Fruit fly (Drosophila melanogaster) whole organism, embryonic: ENCODE data around the gene CG7506.

Source experiments
- Atf-2 ChIP-seq: fragments of 200-800 bp; sonication (Bioruptor generic); optimal IDR thresholded peaks from 2 replicates; lab custom pipeline; 2016; ENCODE audit warnings: missing biosample characterization, missing genetic modification characterization
- Awh ChIP-seq: fragments of 200-800 bp; sonication (Bioruptor generic); IDR thresholded peaks from 2 replicates; pipeline ENCODE4, ENCODE4 v1.3.6; 2022; ENCODE audit warnings: missing biosample characterization, missing genetic modification characterization
- B-H1 ChIP-seq: fragments of 200-800 bp; sonication (Bioruptor generic); IDR thresholded peaks from 3 replicates; pipeline ENCODE4 v1.3.6; 2022; ENCODE audit warnings: missing biosample characterization, missing genetic modification characterization
- B-H2 ChIP-seq: fragments of 200-800 bp; sonication (Bioruptor generic); optimal IDR thresholded peaks from 2 replicates; lab custom pipeline; 2018; ENCODE audit warnings: missing biosample characterization, mild to moderate bottlenecking, missing genetic modification characterization
- CG10321 ChIP-seq: fragments of 200-800 bp; sonication (Bioruptor generic); IDR thresholded peaks from 2 replicates; pipeline ENCODE4 v1.3.6; 2022; ENCODE audit warnings: missing biosample characterization, missing genetic modification characterization
- CG10654 ChIP-seq: fragments of 200-800 bp; sonication (Bioruptor generic); optimal IDR thresholded peaks from 2 replicates; lab custom pipeline; 2016; ENCODE audit warnings: missing biosample characterization, missing genetic modification characterization
- CG11504 ChIP-seq: fragments of 200-800 bp; sonication (Bioruptor generic); optimal IDR thresholded peaks from 3 replicates; lab custom pipeline; 2019; ENCODE audit warnings: missing biosample characterization, mild to moderate bottlenecking, missing genetic modification characterization, moderate library complexity
- CG14014 ChIP-seq: fragments of 200-800 bp; sonication (Bioruptor generic); IDR thresholded peaks from 2 replicates; pipeline ENCODE4 v1.3.6; 2022; ENCODE audit warnings: missing biosample characterization, missing genetic modification characterization
- CG16779 ChIP-seq: fragments of 200-800 bp; sonication (Bioruptor generic); IDR thresholded peaks from 2 replicates; pipeline ENCODE4 v1.3.6; 2022; ENCODE audit warnings: missing biosample characterization, missing genetic modification characterization
- CG17612 ChIP-seq: fragments of 200-800 bp; sonication (Bioruptor generic); IDR thresholded peaks from 2 replicates; pipeline ENCODE4 v1.3.6; 2022; ENCODE audit warnings: missing biosample characterization, missing genetic modification characterization
- CG2678 ChIP-seq: fragments of 200-800 bp; sonication (Bioruptor generic); optimal IDR thresholded peaks from 3 replicates; lab custom pipeline; 2019; ENCODE audit warnings: missing biosample characterization, mild to moderate bottlenecking, missing genetic modification characterization, moderate library complexity
- CG2712 ChIP-seq: fragments of 200-800 bp; optimal IDR thresholded peaks from 3 replicates; lab custom pipeline; 2019; ENCODE audit warnings: missing biosample characterization, mild to moderate bottlenecking, missing genetic modification characterization, moderate library complexity
- CG30403 ChIP-seq: fragments of 200-800 bp; sonication (Bioruptor generic); optimal IDR thresholded peaks from 3 replicates; lab custom pipeline; 2016; ENCODE audit warnings: missing biosample characterization, missing genetic modification characterization
- CG31441 ChIP-seq: fragments of 200-800 bp; sonication (Bioruptor generic); IDR thresholded peaks from 2 replicates; pipeline ENCODE4 v1.3.6; 2022; ENCODE audit warnings: missing biosample characterization, missing genetic modification characterization
- CG3281 ChIP-seq: fragments of 200-800 bp; sonication (Bioruptor generic); optimal IDR thresholded peaks from 3 replicates; lab custom pipeline; 2017; ENCODE audit warnings: missing biosample characterization, mild to moderate bottlenecking, missing genetic modification characterization
- CG4854 ChIP-seq: fragments of 200-800 bp; sonication (Bioruptor generic); optimal IDR thresholded peaks from 2 replicates; lab custom pipeline; 2016; ENCODE audit warnings: missing biosample characterization, missing genetic modification characterization, inconsistent platforms
- CG5245 ChIP-seq: fragments of 200-800 bp; sonication (Bioruptor generic); optimal IDR thresholded peaks from 3 replicates; lab custom pipeline; 2016; ENCODE audit warnings: missing biosample characterization, missing genetic modification characterization
- CG7786 ChIP-seq: fragments of 200-800 bp; sonication (Bioruptor generic); optimal IDR thresholded peaks from 2 replicates; lab custom pipeline; 2016; ENCODE audit warnings: missing biosample characterization, missing genetic modification characterization
- CG8281 ChIP-seq: fragments of 200-800 bp; sonication (Bioruptor generic); optimal IDR thresholded peaks from 2 replicates; lab custom pipeline; 2018; ENCODE audit warnings: missing biosample characterization, mild to moderate bottlenecking, missing genetic modification characterization, moderate library complexity
- CTCF ChIP-seq: fragments of 200-800 bp; sonication (Bioruptor generic); optimal IDR thresholded peaks from 2 replicates; lab custom pipeline; 2017; ENCODE audit warnings: missing biosample characterization, mild to moderate bottlenecking, missing genetic modification characterization, moderate library complexity
- E2f2 ChIP-seq: fragments of 200-800 bp; sonication (Bioruptor generic); IDR thresholded peaks from 2 replicates; pipeline ENCODE4 v1.3.6; 2022; ENCODE audit warnings: missing biosample characterization, missing genetic modification characterization
- ERR ChIP-seq: fragments of 200-800 bp; sonication (Bioruptor generic); optimal IDR thresholded peaks from 2 replicates; lab custom pipeline; 2016; ENCODE audit warnings: missing biosample characterization, missing genetic modification characterization
- Hand ChIP-seq: fragments of 200-800 bp; sonication (Bioruptor generic); optimal IDR thresholded peaks from 2 replicates; lab custom pipeline; 2017; ENCODE audit warnings: mild to moderate bottlenecking, missing biosample characterization, missing genetic modification reagents, missing genetic modification characterization
- Hr51 ChIP-seq, 2 experiments: fragments of 200-800 bp; sonication (Bioruptor generic); optimal IDR thresholded peaks; 2 replicates in 1 of 2; 3 replicates in 1 of 2; lab custom pipeline; 2016 to 2018; ENCODE audit warnings: missing biosample characterization in 2 of 2, missing genetic modification characterization in 2 of 2, mild to moderate bottlenecking in 1 of 2, moderate library complexity in 1 of 2
- Nf-YC ChIP-seq: fragments of 200-800 bp; optimal IDR thresholded peaks from 3 replicates; lab custom pipeline; 2019; ENCODE audit warnings: missing biosample characterization, mild to moderate bottlenecking, missing genetic modification characterization, moderate library complexity
- Ptx1 ChIP-seq: fragments of 200-800 bp; sonication (Bioruptor generic); IDR thresholded peaks from 2 replicates; pipeline ENCODE4 v1.3.6; 2022; ENCODE audit warnings: missing biosample characterization, missing genetic modification characterization
- Six4 ChIP-seq: fragments of 200-800 bp; sonication (Bioruptor generic); optimal IDR thresholded peaks from 2 replicates; lab custom pipeline; 2016; ENCODE audit warnings: missing biosample characterization, missing genetic modification characterization
- Sox102F ChIP-seq: fragments of 200-800 bp; sonication (Bioruptor generic); optimal IDR thresholded peaks from 2 replicates; lab custom pipeline; 2018; ENCODE audit warnings: missing biosample characterization, mild to moderate bottlenecking, missing genetic modification characterization, moderate library complexity
- Stat92E ChIP-seq, 3 experiments: fragments of >200 bp in 2 of 3; fragments of 200-800 bp in 1 of 3; sonication (Bioruptor generic) in 1 of 3; optimal IDR thresholded peaks; 2 replicates each; lab custom pipeline; 2017 to 2019; ENCODE audit warnings: missing biosample characterization in 3 of 3, missing genetic modification characterization in 3 of 3, mild to moderate bottlenecking in 1 of 3, moderate library complexity in 1 of 3
- Tbp ChIP-seq: fragments of >200 bp; optimal IDR thresholded peaks from 2 replicates; lab custom pipeline; 2018; ENCODE audit warnings: missing biosample characterization, missing genetic modification characterization
- az2 ChIP-seq: fragments of 200-800 bp; sonication (Bioruptor generic); optimal IDR thresholded peaks from 3 replicates; lab custom pipeline; 2016; ENCODE audit warnings: missing biosample characterization, missing genetic modification characterization
- cas ChIP-seq: fragments of 200-800 bp; sonication (Bioruptor generic); IDR thresholded peaks from 2 replicates; pipeline ENCODE4 v1.3.6; 2022; ENCODE audit warnings: missing biosample characterization, missing genetic modification characterization
- cato ChIP-seq: fragments of 200-800 bp; sonication (Bioruptor generic); optimal IDR thresholded peaks from 2 replicates; lab custom pipeline; 2016; ENCODE audit warnings: missing biosample characterization, missing genetic modification characterization, borderline replicate concordance
- chm ChIP-seq: fragments of 200-800 bp; sonication (Bioruptor generic); IDR thresholded peaks from 2 replicates; pipeline ENCODE4 v1.3.6; 2022; ENCODE audit warnings: missing biosample characterization, missing genetic modification characterization
- dpn ChIP-seq, 2 experiments: fragments of 200-800 bp; sonication (Bioruptor generic); optimal IDR thresholded peaks; 3 replicates each; lab custom pipeline; 2016; ENCODE audit warnings: missing biosample characterization in 2 of 2, missing genetic modification characterization in 2 of 2
- dysf ChIP-seq: fragments of 200-800 bp; sonication (Bioruptor generic); IDR thresholded peaks from 3 replicates; pipeline ENCODE4 v1.3.6; 2022; ENCODE audit warnings: missing biosample characterization, missing genetic modification characterization
- esg ChIP-seq: fragments of 200-800 bp; sonication (Bioruptor generic); conservative IDR thresholded peaks from 2 replicates; pipeline ENCODE4 v1.3.6; 2022; ENCODE audit warnings: missing biosample characterization, missing genetic modification characterization
- ewg ChIP-seq: fragments of 200-800 bp; sonication (Bioruptor generic); optimal IDR thresholded peaks from 3 replicates; lab custom pipeline; 2017; ENCODE audit warnings: mild to moderate bottlenecking, missing biosample characterization, missing genetic modification reagents, missing genetic modification characterization
- ken ChIP-seq: fragments of 200-800 bp; sonication (Bioruptor generic); IDR thresholded peaks from 3 replicates; pipeline ENCODE4 v1.3.6; 2022; ENCODE audit warnings: missing biosample characterization, missing genetic modification characterization
- nom ChIP-seq: fragments of 200-800 bp; sonication (Bioruptor generic); optimal IDR thresholded peaks from 2 replicates; lab custom pipeline; 2017; ENCODE audit warnings: missing biosample characterization, missing genetic modification characterization, mild to moderate bottlenecking, moderate library complexity, missing genetic modification reagents
- phol ChIP-seq: fragments of 200-800 bp; sonication (Bioruptor generic); optimal IDR thresholded peaks from 3 replicates; lab custom pipeline; 2018; ENCODE audit warnings: missing biosample characterization, mild to moderate bottlenecking, missing genetic modification characterization, moderate library complexity
- prd ChIP-seq, 3 experiments: fragments of >200 bp in 2 of 3; fragments of 200-800 bp in 1 of 3; sonication (Bioruptor generic) in 1 of 3; optimal IDR thresholded peaks in 2 of 3; IDR thresholded peaks in 1 of 3; 2 replicates in 2 of 3; 3 replicates in 1 of 3; pipeline versions ENCODE4 v1.3.6 to Lab custom; 2017 to 2022; ENCODE audit warnings: missing biosample characterization in 1 of 3, missing genetic modification characterization in 1 of 3
- pzg ChIP-seq: fragments of 200-800 bp; sonication (Bioruptor generic); optimal IDR thresholded peaks from 3 replicates; lab custom pipeline; 2018; ENCODE audit warnings: missing biosample characterization, mild to moderate bottlenecking, missing genetic modification characterization, moderate library complexity
- sd ChIP-seq: fragments of 200-800 bp; sonication (Bioruptor generic); optimal IDR thresholded peaks from 3 replicates; lab custom pipeline; 2018; ENCODE audit warnings: missing biosample characterization, mild to moderate bottlenecking, missing genetic modification characterization, moderate library complexity
- sens ChIP-seq: fragments of 200-800 bp; sonication (Bioruptor generic); peaks from one replicate; lab custom pipeline; 2016; ENCODE audit warnings: missing biosample characterization, missing genetic modification characterization
- sima ChIP-seq: fragments of 200-800 bp; sonication (Bioruptor generic); optimal IDR thresholded peaks from 2 replicates; lab custom pipeline; 2016; ENCODE audit warnings: missing biosample characterization, missing genetic modification characterization
- trh ChIP-seq: fragments of 200-800 bp; sonication (Bioruptor generic); optimal IDR thresholded peaks from 2 replicates; lab custom pipeline; 2016; ENCODE audit warnings: missing biosample characterization, missing genetic modification characterization
- ttk ChIP-seq: fragments of 200-800 bp; sonication (Bioruptor generic); IDR thresholded peaks from 2 replicates; pipeline ENCODE4 v2.1.2; 2022; ENCODE audit warnings: missing biosample characterization, missing genetic modification characterization
- unpg ChIP-seq: fragments of 200-800 bp; sonication (Bioruptor generic); optimal IDR thresholded peaks from 3 replicates; lab custom pipeline; 2018; ENCODE audit warnings: missing biosample characterization, mild to moderate bottlenecking, missing genetic modification characterization, moderate library complexity
- zf30C ChIP-seq: fragments of 200-800 bp; sonication (Bioruptor generic); optimal IDR thresholded peaks from 3 replicates; lab custom pipeline; 2018; ENCODE audit warnings: missing biosample characterization, mild to moderate bottlenecking, missing genetic modification characterization

CG7506 gene

dm6 chr3L:7601122-7601841 is 40.2 kb downstream of the CG7506 start (continued):
- TF ChIP-seq CG14014 (GFP tag; lab: Robert Waterston, UW) (no peak), prd (optimal IDR thresholded peaks at IDR 0.05; lab: Kevin White, UChicago) (no peak), prd (GFP tag; IDR thresholded peaks at IDR 0.05; lab: Robert Waterston, UW) (peak; percentile 32; the same call in 1 of the 3 replicates), CG8281 (no peak), CG2678 (tag; lab: Kevin White, UChicago) (peak; percentile 17), unpg (no peak), Sox102F (GFP tag; lab: Kevin White, UChicago) (peak; percentile 47), CG10321 (no peak), Ptx1 (GFP tag; lab: Robert Waterston, UW) (peak; percentile 59), Awh (GFP tag; lab: Robert Waterston, UW) (peak; percentile 38; the same call in 1 of the 2 replicates), ewg (GFP tag; lab: Kevin White, UChicago) (peak; percentile 99), Tbp (GFP tag; lab: Kevin White, UChicago) (no peak), CG7786 (GFP tag; lab: Kevin White, UChicago) (no peak), Hr51 (GFP tag; optimal IDR thresholded peaks at IDR 0.05; lab: Kevin White, UChicago) (peak in 1 of 2 experiments; percentile 37), nom (GFP tag; lab: Kevin White, UChicago) (no peak), Stat92E (GFP tag; optimal IDR thresholded peaks at IDR 0.05; lab: Kevin White, UChicago) (no peak), CG2712 (peak; percentile 7), ken (GFP tag; lab: Robert Waterston, UW) (no peak), trh (GFP tag; lab: Kevin White, UChicago) (no peak), CG31441 (GFP tag; lab: Robert Waterston, UW) (peak; percentile 51), CG30403 (GFP tag; lab: Kevin White, UChicago) (peak; percentile 28), ERR (GFP tag; lab: Kevin White, UChicago) (no peak), CG16779 (GFP tag; lab: Robert Waterston, UW) (no peak), B-H2 (GFP tag; lab: Kevin White, UChicago) (no peak), CTCF (GFP tag; lab: Kevin White, UChicago) (peak; percentile 87), E2f2 (peak; percentile 19; the same call in 1 of the 2 replicates), CG10654 (GFP tag; lab: Kevin White, UChicago) (no peak), CG11504 (tag; lab: Kevin White, UChicago) (peak; percentile 56), cas (GFP tag; lab: Robert Waterston, UW) (no peak), CG17612 (GFP tag; lab: Robert Waterston, UW) (no peak), esg (GFP tag; lab: Robert Waterston, UW) (0 out of 2 replicates have a peak, but pooled peaks have one; percentile 5), CG4854 (GFP tag; lab: Kevin White, UChicago) (no peak), pzg (GFP tag; lab: Kevin White, UChicago) (no peak), dpn (GFP tag; optimal IDR thresholded peaks at IDR 0.05; lab: Kevin White, UChicago) (no peak), Nf-YC (tag; lab: Kevin White, UChicago) (no peak), Atf-2 (GFP tag; lab: Kevin White, UChicago) (no peak), phol (tag; lab: Kevin White, UChicago) (peak; percentile 6), ttk (peak; percentile 47; the same call in 1 of the 2 replicates), az2 (GFP tag; lab: Kevin White, UChicago) (no peak), sd (tag; lab: Kevin White, UChicago) (peak; percentile 16), cato (GFP tag; lab: Kevin White, UChicago) (no peak), sens (GFP tag; lab: Kevin White, UChicago) (peak; percentile 84), Hand (GFP tag; lab: Kevin White, UChicago) (no peak), chm (GFP tag; lab: Robert Waterston, UW) (no peak), zf30C (no peak), B-H1 (GFP tag; lab: Robert Waterston, UW) (0 out of 3 replicates have a peak, but pooled peaks have one; percentile 14), CG3281 (no peak), sima (GFP tag; lab: Kevin White, UChicago) (no peak), Six4 (GFP tag; lab: Kevin White, UChicago) (no peak), dysf (GFP tag; lab: Robert Waterston, UW) (0 out of 3 replicates have a peak, but pooled peaks have one; percentile 23), CG5245 (GFP tag; lab: Kevin White, UChicago) (no peak)
